Fruit fly (Drosophila melanogaster): Measurements from ENCODE around the gene CG12147.

DNA sequence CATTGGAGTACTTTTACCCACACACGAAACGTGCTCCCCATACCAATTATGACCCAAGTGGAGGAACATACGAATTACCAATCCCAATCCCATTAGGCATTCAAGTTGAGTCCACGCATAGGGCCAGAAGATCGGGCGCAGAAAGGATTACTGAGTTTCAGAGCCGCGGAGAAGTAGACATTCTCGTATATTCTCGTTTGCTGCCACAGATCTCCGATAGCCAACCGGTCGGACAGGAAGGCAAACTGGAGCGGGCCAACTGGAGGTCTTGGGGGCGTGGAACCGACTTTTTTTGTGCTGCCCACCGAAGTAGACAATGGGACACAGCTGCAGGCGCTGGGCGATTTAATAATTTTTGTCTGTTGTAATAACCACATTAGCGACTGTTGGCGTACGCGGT, 38.0 kb downstream of the CG12147 start:
- TF ChIP-seq CG34406 (GFP tag; optimal IDR thresholded peaks at IDR 0.05) (no peak), net (GFP tag; optimal IDR thresholded peaks at IDR 0.05) (no peak), eg (GFP tag; IDR thresholded peaks at IDR 0.05) (no peak)

All from whole organism, prepupa.